Fruit fly (Drosophila melanogaster): Measurements from ENCODE around the gene Vps53.

Gene Vps53

dm6 chr2L:4389405-4390115 lies 3.7 kb upstream of the Vps53 start:
- TF ChIP-seq Myc (optimal IDR thresholded peaks at IDR 0.05) (no peak), Sin3A (optimal IDR thresholded peaks at IDR 0.05) (no peak), insv (optimal IDR thresholded peaks at IDR 0.05) (no peak), ttk (optimal IDR thresholded peaks at IDR 0.05) (no peak), psq (optimal IDR thresholded peaks at IDR 0.05) (no peak), h (optimal IDR thresholded peaks at IDR 0.05) (no peak)

DNA sequence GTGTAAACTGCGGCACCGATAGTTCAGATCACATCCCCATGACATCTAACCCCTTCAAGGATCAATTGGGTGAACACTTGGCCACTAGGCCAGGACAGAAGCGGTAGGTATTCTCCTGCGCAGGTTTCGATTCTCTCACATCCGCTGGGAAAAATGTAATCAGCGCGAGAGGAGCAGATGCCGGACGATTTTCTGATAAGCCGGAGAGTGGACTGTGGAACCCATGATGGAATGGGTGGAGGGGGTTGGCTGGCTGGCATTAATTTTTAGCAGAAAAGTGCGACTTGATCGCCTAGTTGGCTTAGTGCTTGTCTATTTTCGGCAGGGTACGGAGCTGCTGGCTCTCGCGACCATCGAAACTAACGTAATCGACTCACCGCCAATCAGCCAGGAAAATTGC lies 2.2 kb upstream of the Vps53 start, which contains the start of gene Tps1:
Gene Tps1, plus strand, starts transcription at position 301 of the 400 bp plus-strand sequence.
- TF ChIP-seq ttk (optimal IDR thresholded peaks at IDR 0.05) (no peak), Myc (optimal IDR thresholded peaks at IDR 0.05) (no peak), psq (optimal IDR thresholded peaks at IDR 0.05) (no peak), insv (optimal IDR thresholded peaks at IDR 0.05) (no peak), h (optimal IDR thresholded peaks at IDR 0.05) (no peak), Sin3A (optimal IDR thresholded peaks at IDR 0.05) (no peak)

- TF ChIP-seq Myc (optimal IDR thresholded peaks at IDR 0.05) (no peak), psq (optimal IDR thresholded peaks at IDR 0.05) (no peak), h (optimal IDR thresholded peaks at IDR 0.05) (no peak), ttk (optimal IDR thresholded peaks at IDR 0.05) (no peak), Sin3A (optimal IDR thresholded peaks at IDR 0.05) (no peak), insv (optimal IDR thresholded peaks at IDR 0.05) (no peak)
Measured at dm6 chr2L:4386926-4387550, 1.2 kb upstream of the Vps53 start, which contains the start of gene Psf2. TSS of gene Psf2 (minus strand) at chr2L:4387356.

- TF ChIP-seq insv (optimal IDR thresholded peaks at IDR 0.05) (no peak), h (optimal IDR thresholded peaks at IDR 0.05) (no peak), ttk (optimal IDR thresholded peaks at IDR 0.05) (no peak), Sin3A (optimal IDR thresholded peaks at IDR 0.05) (no peak), Myc (optimal IDR thresholded peaks at IDR 0.05) (no peak), psq (optimal IDR thresholded peaks at IDR 0.05) (no peak)
Measured at dm6 chr2L:4382522-4382921, 3.3 kb downstream of the Vps53 start, which contains the start of gene CG17612. TSS of gene CG17612 (minus strand) at chr2L:4382735.

DNA sequence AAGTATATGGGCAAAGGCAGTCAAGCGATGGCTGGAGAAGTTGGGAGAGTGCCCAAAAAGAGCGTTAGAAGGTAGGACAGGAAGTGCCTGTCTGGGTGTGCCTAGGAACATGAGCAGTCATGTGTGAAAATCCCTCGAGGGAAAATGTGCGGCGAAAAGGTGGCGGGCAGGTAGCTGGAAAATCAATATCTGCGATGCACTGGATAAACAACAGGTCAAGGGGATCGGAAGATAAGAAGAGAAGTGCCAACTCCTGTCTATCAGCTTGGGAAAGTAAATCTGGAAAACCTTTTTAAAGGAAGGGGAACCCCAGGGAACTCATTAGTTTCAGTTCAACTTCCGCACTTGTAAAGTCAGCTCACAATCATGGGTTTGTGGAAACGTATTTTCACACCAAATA lies 7.5 kb downstream of the Vps53 start:
- TF ChIP-seq psq (optimal IDR thresholded peaks at IDR 0.05) (no peak), Myc (optimal IDR thresholded peaks at IDR 0.05) (no peak), ttk (optimal IDR thresholded peaks at IDR 0.05) (no peak), h (optimal IDR thresholded peaks at IDR 0.05) (no peak), insv (optimal IDR thresholded peaks at IDR 0.05) (no peak), Sin3A (optimal IDR thresholded peaks at IDR 0.05) (no peak)

DNA sequence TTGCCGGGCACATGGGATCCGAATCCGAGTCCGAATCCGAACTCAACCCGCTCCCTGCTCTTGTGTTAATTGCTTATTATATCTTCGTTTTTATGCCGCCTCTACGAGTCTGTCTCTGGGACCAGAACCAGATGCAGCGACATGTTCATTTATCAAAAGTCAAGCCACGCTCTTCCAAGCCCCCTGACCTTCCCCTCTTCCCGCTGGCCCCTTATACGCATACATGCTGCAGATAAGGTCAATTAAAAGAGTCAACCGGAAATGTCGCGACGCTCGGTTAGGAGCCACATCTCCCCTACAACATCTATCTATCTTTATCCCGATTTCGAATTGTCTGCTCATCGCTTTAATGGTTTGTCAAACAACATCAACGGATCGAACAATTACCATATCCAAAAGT lies 8.1 kb downstream of the Vps53 start:
- TF ChIP-seq ttk (optimal IDR thresholded peaks at IDR 0.05) (no peak), Sin3A (optimal IDR thresholded peaks at IDR 0.05) (no peak), Myc (optimal IDR thresholded peaks at IDR 0.05) (no peak), psq (optimal IDR thresholded peaks at IDR 0.05) (no peak), insv (optimal IDR thresholded peaks at IDR 0.05) (no peak), h (optimal IDR thresholded peaks at IDR 0.05) (no peak)

dm6 chr2L:4375035-4376009 lies 10.5 kb downstream of the Vps53 start:
- TF ChIP-seq insv (optimal IDR thresholded peaks at IDR 0.05) (no peak), h (optimal IDR thresholded peaks at IDR 0.05) (no peak), Sin3A (optimal IDR thresholded peaks at IDR 0.05) (no peak), Myc (optimal IDR thresholded peaks at IDR 0.05) (no peak), ttk (optimal IDR thresholded peaks at IDR 0.05) (no peak), psq (optimal IDR thresholded peaks at IDR 0.05) (no peak)

- no peak for TF ChIP-seq ttk (optimal IDR thresholded peaks at IDR 0.05)
- TF ChIP-seq Myc (optimal IDR thresholded peaks at IDR 0.05), result no peak
- TF ChIP-seq insv (optimal IDR thresholded peaks at IDR 0.05), result no peak
- no peak for TF ChIP-seq h (optimal IDR thresholded peaks at IDR 0.05)
- no peak for TF ChIP-seq Sin3A (optimal IDR thresholded peaks at IDR 0.05)
- no peak for TF ChIP-seq psq (optimal IDR thresholded peaks at IDR 0.05)
Measured at dm6 chr2L:4372802-4373570, 12.9 kb downstream of the Vps53 start.

DNA sequence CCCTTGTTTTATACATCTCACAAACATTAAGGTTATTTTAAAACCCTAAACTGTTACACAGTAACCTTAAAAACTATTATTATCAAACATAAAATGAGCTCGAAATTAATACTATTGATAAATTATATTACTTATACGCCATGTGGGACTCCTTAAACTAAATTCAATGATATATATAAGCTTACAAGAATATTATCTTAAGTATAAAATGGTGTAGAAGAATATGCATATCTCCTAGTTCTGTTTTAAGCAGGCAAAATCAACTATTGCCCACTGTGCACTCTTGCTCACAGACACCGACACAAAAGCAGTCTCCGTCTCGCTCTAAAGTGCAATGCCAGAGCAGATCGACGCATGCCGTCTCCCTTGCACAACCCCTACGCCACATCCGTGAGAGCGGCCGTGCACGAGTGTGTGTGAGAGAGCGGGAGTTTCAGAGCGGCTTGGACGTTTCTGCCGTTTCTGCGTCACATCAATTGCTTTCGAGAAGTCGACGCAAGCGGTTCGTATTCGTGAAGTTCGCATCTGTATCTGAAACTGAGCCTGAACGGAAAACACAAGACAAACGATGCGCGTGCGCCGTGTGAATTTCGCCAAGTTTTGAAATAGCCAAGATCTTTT lies 14.2 kb downstream of the Vps53 start:
- TF ChIP-seq insv (optimal IDR thresholded peaks at IDR 0.05) (no peak), h (optimal IDR thresholded peaks at IDR 0.05) (no peak), Sin3A (optimal IDR thresholded peaks at IDR 0.05) (no peak), ttk (optimal IDR thresholded peaks at IDR 0.05) (no peak), psq (optimal IDR thresholded peaks at IDR 0.05) (no peak), Myc (optimal IDR thresholded peaks at IDR 0.05) (no peak)

DNA sequence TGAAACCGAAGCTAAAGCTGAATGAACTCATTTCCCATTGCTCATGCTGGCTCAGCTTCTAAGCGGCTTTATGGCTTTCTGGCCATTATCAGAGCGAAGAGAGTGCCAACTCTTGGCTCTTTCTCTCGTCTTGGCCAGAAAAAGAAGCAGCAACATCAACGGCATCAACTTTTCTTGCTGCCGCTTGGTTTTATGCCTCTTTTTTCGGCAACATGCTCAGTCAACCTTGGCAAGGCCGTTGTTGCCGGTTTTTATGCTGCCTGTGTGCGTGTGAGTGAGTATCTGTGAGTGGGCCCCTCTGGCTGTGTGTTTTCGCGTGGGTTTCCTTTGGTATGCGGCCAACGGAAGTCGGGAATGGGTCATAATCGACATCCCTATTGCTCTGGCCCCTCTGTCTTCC lies 15.3 kb downstream of the Vps53 start:
- TF ChIP-seq ttk (optimal IDR thresholded peaks at IDR 0.05), result no peak

DNA sequence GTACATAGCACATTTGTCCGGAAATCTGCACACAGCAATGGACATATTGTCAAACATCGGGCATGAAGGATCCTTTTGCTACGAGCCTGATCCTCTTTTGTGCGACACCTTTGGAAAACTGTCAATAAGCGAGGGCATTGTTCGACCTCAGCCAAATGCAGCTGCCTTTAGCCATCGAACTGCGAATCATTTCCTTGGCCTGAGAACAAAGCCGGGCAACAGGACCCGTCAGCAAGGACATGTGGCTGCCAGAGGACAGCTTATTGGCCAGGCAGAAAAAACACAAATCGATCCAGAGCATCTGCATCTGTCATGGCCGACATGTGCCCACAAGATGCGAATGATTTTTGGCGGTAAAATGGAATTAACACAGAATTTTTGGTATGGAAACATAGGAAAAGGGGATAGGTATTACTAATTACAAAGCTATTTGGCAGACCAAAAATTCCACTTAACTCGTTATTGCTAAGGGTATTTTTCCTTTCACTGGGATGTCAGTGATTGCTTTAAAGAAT lies 15.8 kb downstream of the Vps53 start:
- TF ChIP-seq Myc (optimal IDR thresholded peaks at IDR 0.05), result no peak
- TF ChIP-seq h (optimal IDR thresholded peaks at IDR 0.05), result no peak
- no peak for TF ChIP-seq Sin3A (optimal IDR thresholded peaks at IDR 0.05)
- TF ChIP-seq ttk (optimal IDR thresholded peaks at IDR 0.05), result no peak
- no peak for TF ChIP-seq insv (optimal IDR thresholded peaks at IDR 0.05)
- TF ChIP-seq psq (optimal IDR thresholded peaks at IDR 0.05), result no peak
